Worm (Caenorhabditis elegans) whole organism, L4 larva: Measurements from ENCODE around the gene rab-39.

ENCODE experiments used
- arid-1 ChIP-seq: fragments of 200-800 bp; sonication (Bioruptor generic); conservative IDR thresholded peaks from 2 replicates; pipeline ENCODE4 v1.3.6; 2022; ENCODE audit warnings: missing genetic modification reagents, missing genetic modification characterization, missing compliant biosample characterization
- attf-4 ChIP-seq: sonication (generic microtip); optimal IDR thresholded peaks from 3 replicates; lab custom pipeline; 2017; ENCODE audit warnings: missing biosample characterization, missing genetic modification characterization
- ceh-82 ChIP-seq: sonication (generic microtip); optimal IDR thresholded peaks from 2 replicates; lab custom pipeline; 2017; ENCODE audit warnings: missing biosample characterization, missing genetic modification characterization

- no peak for TF ChIP-seq ceh-82 (tag; lab: Kevin White, UChicago)
- TF ChIP-seq arid-1 (GFP tag; lab: Robert Waterston, UW), result no peak
- no peak for TF ChIP-seq attf-4
These were observed 39.5 kb upstream of the rab-39 start for ce11 chrII:9362249-9362648.
